Worm (Caenorhabditis elegans) whole organism, young adult: Measurements from ENCODE around the gene paqr-1.

Experiments used
- B0035.1 ChIP-seq: sonication (generic microtip); optimal IDR thresholded peaks from 2 replicates; lab custom pipeline; 2016; ENCODE audit warnings: missing genetic modification characterization, mild to moderate bottlenecking, missing compliant biosample characterization, missing genotype, missing genetic modification reagents
- D2030.7 ChIP-seq: fragments of 200-800 bp; sonication (Bioruptor generic); IDR thresholded peaks from 2 replicates; pipeline ENCODE4 v1.3.6; 2022; ENCODE audit warnings: missing genetic modification reagents, missing genetic modification characterization, missing compliant biosample characterization
- F23B12.7 ChIP-seq: sonication (generic microtip); optimal IDR thresholded peaks from 2 replicates; lab custom pipeline; 2017; ENCODE audit warnings: missing genetic modification characterization, mild to moderate bottlenecking, missing compliant biosample characterization, antibody characterized with exemption, moderate library complexity; ENCODE audit not compliant: insufficient read depth
- F39B2.1 ChIP-seq: fragments of 200-800 bp; sonication (Bioruptor generic); IDR thresholded peaks from 2 replicates; pipeline ENCODE4 v1.3.6; 2022; ENCODE audit warnings: missing genetic modification reagents, missing genetic modification characterization, missing compliant biosample characterization
- F55B11.4 ChIP-seq: sonication (generic microtip); optimal IDR thresholded peaks from 2 replicates; lab custom pipeline; 2016; ENCODE audit warnings: missing compliant biosample characterization, missing genetic modification characterization, borderline replicate concordance; ENCODE audit not compliant: insufficient read depth
- T26A5.8 ChIP-seq: sonication (generic microtip); optimal IDR thresholded peaks from 2 replicates; lab custom pipeline; 2016; ENCODE audit warnings: missing genetic modification characterization, missing compliant biosample characterization
- Y53G8AR.9 ChIP-seq: fragments of 200-800 bp; sonication (Bioruptor generic); conservative IDR thresholded peaks from 2 replicates; pipeline ENCODE4 v1.3.6; 2022; ENCODE audit warnings: missing genetic modification reagents, missing genetic modification characterization, missing compliant biosample characterization
- Y79H2A.3 ChIP-seq: fragments of 200-800 bp; sonication (Bioruptor generic); conservative IDR thresholded peaks from 2 replicates; pipeline ENCODE4 v1.3.6; 2022; ENCODE audit warnings: missing genetic modification reagents, missing genetic modification characterization, missing compliant biosample characterization
- akir-1 ChIP-seq: fragments of 200-800 bp; sonication (Bioruptor generic); optimal IDR thresholded peaks from 2 replicates; lab custom pipeline; 2018; ENCODE audit warnings: mild to moderate bottlenecking, missing genetic modification characterization, moderate library complexity, missing compliant biosample characterization
- ama-1 ChIP-seq, 3 experiments: fragments of 150-350 bp in 1 of 3; sonication (generic microtip) in 2 of 3; optimal IDR thresholded peaks; 2 replicates each; lab custom pipeline; 2014 to 2018; ENCODE audit warnings: missing biosample characterization in 2 of 3, missing genetic modification characterization in 2 of 3, missing genetic modification reagents in 2 of 3
- athp-1 ChIP-seq: sonication (generic microtip); optimal IDR thresholded peaks from 2 replicates; lab custom pipeline; 2017; ENCODE audit warnings: mild to moderate bottlenecking, missing genetic modification characterization, missing compliant biosample characterization
- attf-6 ChIP-seq: fragments of 200-800 bp; sonication (Bioruptor generic); IDR thresholded peaks from 2 replicates; pipeline ENCODE4 v1.3.6; 2022; ENCODE audit warnings: missing genetic modification reagents, missing genetic modification characterization, missing compliant biosample characterization
- bed-1 ChIP-seq: fragments of 200-800 bp; sonication (Bioruptor generic); IDR thresholded peaks from 2 replicates; pipeline ENCODE4 v1.3.6; 2022; ENCODE audit warnings: missing genetic modification reagents, missing genetic modification characterization, missing compliant biosample characterization
- cebp-1 ChIP-seq, 2 experiments: fragments of 200-800 bp in 1 of 2; sonication (Bioruptor generic) in 1 of 2; sonication (generic microtip) in 1 of 2; IDR thresholded peaks in 1 of 2; optimal IDR thresholded peaks in 1 of 2; 2 replicates each; pipeline versions ENCODE4 v1.3.6 to Lab custom; 2017 to 2022; ENCODE audit warnings: missing compliant biosample characterization in 2 of 2, missing genetic modification characterization in 2 of 2, mild to moderate bottlenecking in 1 of 2, missing genetic modification reagents in 1 of 2, moderate library complexity in 1 of 2
- ceh-58 ChIP-seq: fragments of 200-800 bp; sonication (Bioruptor generic); IDR thresholded peaks from 2 replicates; pipeline ENCODE4 v1.3.6; 2022; ENCODE audit warnings: missing genetic modification characterization, missing compliant biosample characterization
- ceh-79 ChIP-seq: sonication (generic microtip); optimal IDR thresholded peaks from 2 replicates; lab custom pipeline; 2017; ENCODE audit warnings: mild to moderate bottlenecking, missing genetic modification characterization, missing compliant biosample characterization
- chd-7 ChIP-seq: sonication (generic microtip); optimal IDR thresholded peaks from 2 replicates; lab custom pipeline; 2016; ENCODE audit warnings: mild to moderate bottlenecking, missing genetic modification characterization, moderate library complexity, missing compliant biosample characterization
- dpl-1 ChIP-seq: fragments of 150-350 bp; optimal IDR thresholded peaks from 2 replicates; lab custom pipeline; 2014; ENCODE audit warnings: missing biosample characterization, missing genetic modification reagents, missing genetic modification characterization
- egl-44 ChIP-seq: fragments of 200-800 bp; sonication (Bioruptor generic); IDR thresholded peaks from 2 replicates; pipeline ENCODE4 v1.3.6; 2022; ENCODE audit warnings: missing genetic modification reagents, missing genetic modification characterization, missing compliant biosample characterization
- egrh-3 ChIP-seq: fragments of 200-800 bp; sonication (Bioruptor generic); IDR thresholded peaks from 2 replicates; pipeline ENCODE4 v1.3.6; 2022; ENCODE audit warnings: missing genetic modification reagents, missing genetic modification characterization, missing compliant biosample characterization
- ekl-4 ChIP-seq: fragments of 200-800 bp; sonication (Bioruptor generic); IDR thresholded peaks from 2 replicates; pipeline ENCODE4 v1.3.6; 2022; ENCODE audit warnings: missing genetic modification reagents, missing genetic modification characterization, missing compliant biosample characterization
- gei-17 ChIP-seq: fragments of 200-800 bp; sonication (Bioruptor generic); optimal IDR thresholded peaks from 2 replicates; lab custom pipeline; 2018; ENCODE audit warnings: mild to moderate bottlenecking, missing genetic modification characterization, missing compliant biosample characterization
- him-1 ChIP-seq: sonication (generic microtip); optimal IDR thresholded peaks from 2 replicates; lab custom pipeline; 2016; ENCODE audit warnings: missing genotype, missing genetic modification reagents, missing genetic modification characterization, missing compliant biosample characterization
- hlh-26 ChIP-seq: fragments of 200-800 bp; sonication (Bioruptor generic); conservative IDR thresholded peaks from 2 replicates; pipeline ENCODE4 v1.3.6; 2022; ENCODE audit warnings: missing genetic modification reagents, missing genetic modification characterization, missing compliant biosample characterization
- hmg-1.2 ChIP-seq: fragments of 200-800 bp; sonication (Bioruptor generic); IDR thresholded peaks from 2 replicates; pipeline ENCODE4 v1.3.6; 2022; ENCODE audit warnings: missing genetic modification reagents, missing genetic modification characterization, missing compliant biosample characterization
- lag-1 ChIP-seq: fragments of 200-800 bp; sonication (Bioruptor generic); IDR thresholded peaks from 2 replicates; pipeline ENCODE4 v1.3.6; 2022; ENCODE audit warnings: missing genetic modification reagents, missing genetic modification characterization, missing compliant biosample characterization
- lin-35 ChIP-seq, 3 experiments: fragments of 150-350 bp in 2 of 3; sonication (generic microtip) in 1 of 3; optimal IDR thresholded peaks; 2 replicates each; lab custom pipeline; 2014 to 2018; ENCODE audit warnings: missing biosample characterization in 3 of 3, missing genetic modification characterization in 3 of 3, missing genetic modification reagents in 3 of 3
- madf-10 ChIP-seq: sonication (generic microtip); optimal IDR thresholded peaks from 2 replicates; lab custom pipeline; 2016; ENCODE audit warnings: mild to moderate bottlenecking, missing genetic modification characterization, missing compliant biosample characterization
- mes-4 ChIP-seq: sonication (generic microtip); optimal IDR thresholded peaks from 2 replicates; lab custom pipeline; 2016; ENCODE audit warnings: missing genotype, missing genetic modification characterization, missing compliant biosample characterization
- nfya-2 ChIP-seq: fragments of 200-800 bp; sonication (Bioruptor generic); IDR thresholded peaks from 2 replicates; pipeline ENCODE4 v1.3.6; 2022; ENCODE audit warnings: missing genetic modification reagents, missing genetic modification characterization, missing compliant biosample characterization
- nhr-120 ChIP-seq: fragments of 200-800 bp; sonication (Bioruptor generic); IDR thresholded peaks from 2 replicates; pipeline ENCODE4 v1.3.6; 2022; ENCODE audit warnings: missing genetic modification characterization, missing compliant biosample characterization
- nhr-179 ChIP-seq: sonication (generic microtip); optimal IDR thresholded peaks from 2 replicates; lab custom pipeline; 2016; ENCODE audit warnings: mild to moderate bottlenecking, missing genetic modification characterization, missing compliant biosample characterization
- pbrm-1 ChIP-seq: fragments of 200-800 bp; sonication (Bioruptor generic); IDR thresholded peaks from 2 replicates; pipeline ENCODE4 v1.3.6; 2022; ENCODE audit warnings: missing genetic modification reagents, missing genetic modification characterization, missing compliant biosample characterization
- pha-4 ChIP-seq: fragments of 150-350 bp; sonication (generic microtip); optimal IDR thresholded peaks from 2 replicates; lab custom pipeline; 2014; ENCODE audit warnings: missing biosample characterization, missing genetic modification reagents, missing genetic modification characterization
- repo-1 ChIP-seq: sonication (generic microtip); optimal IDR thresholded peaks from 2 replicates; lab custom pipeline; 2017; ENCODE audit warnings: mild to moderate bottlenecking, missing genetic modification characterization, missing compliant biosample characterization
- rpc-1 ChIP-seq, 2 experiments: fragments of 150-350 bp in 1 of 2; sonication (generic microtip) in 1 of 2; optimal IDR thresholded peaks; 2 replicates each; lab custom pipeline; 2014 to 2018; ENCODE audit warnings: missing biosample characterization in 1 of 2, missing genetic modification characterization in 1 of 2, missing genetic modification reagents in 1 of 2, missing genotype in 1 of 2
- sdz-38 ChIP-seq: sonication (generic microtip); optimal IDR thresholded peaks from 2 replicates; lab custom pipeline; 2016; ENCODE audit warnings: missing genotype, missing genetic modification characterization, missing compliant biosample characterization
- snpc-1.1 ChIP-seq: sonication (generic microtip); optimal IDR thresholded peaks from 2 replicates; lab custom pipeline; 2017; ENCODE audit warnings: missing genetic modification characterization, mild to moderate bottlenecking, missing compliant biosample characterization, antibody characterized with exemption, moderate library complexity, missing genotype, missing genetic modification reagents; ENCODE audit not compliant: insufficient read depth
- snpc-1.3 ChIP-seq: sonication (generic microtip); optimal IDR thresholded peaks from 2 replicates; lab custom pipeline; 2017; ENCODE audit warnings: missing genetic modification characterization, mild to moderate bottlenecking, missing compliant biosample characterization, antibody characterized with exemption, moderate library complexity, missing genotype, missing genetic modification reagents; ENCODE audit not compliant: insufficient read depth
- snpc-3.4 ChIP-seq: sonication (generic microtip); optimal IDR thresholded peaks from 2 replicates; lab custom pipeline; 2017; ENCODE audit warnings: missing genetic modification characterization, mild to moderate bottlenecking, missing compliant biosample characterization, antibody characterized with exemption, moderate library complexity, missing genotype, missing genetic modification reagents
- tbx-9 ChIP-seq: sonication (generic microtip); optimal IDR thresholded peaks from 2 replicates; lab custom pipeline; 2016; ENCODE audit warnings: borderline replicate concordance, missing genetic modification characterization, inconsistent platforms, missing compliant biosample characterization
- tlf-1 ChIP-seq: fragments of 200-800 bp; sonication (Bioruptor generic); optimal IDR thresholded peaks from 2 replicates; lab custom pipeline; 2018; ENCODE audit warnings: mild to moderate bottlenecking, missing genetic modification characterization, missing compliant biosample characterization
- xnd-1 ChIP-seq: sonication (generic microtip); optimal IDR thresholded peaks from 2 replicates; lab custom pipeline; 2016; ENCODE audit warnings: missing genotype, missing genetic modification reagents, missing genetic modification characterization, missing compliant biosample characterization
- ztf-18 ChIP-seq: sonication (generic microtip); optimal IDR thresholded peaks from 2 replicates; lab custom pipeline; 2016; ENCODE audit warnings: missing genotype, mild to moderate bottlenecking, missing genetic modification characterization, missing compliant biosample characterization
- ztf-3 ChIP-seq: fragments of 200-800 bp; sonication (Bioruptor generic); optimal IDR thresholded peaks from 2 replicates; lab custom pipeline; 2018; ENCODE audit warnings: mild to moderate bottlenecking, missing genetic modification characterization, missing compliant biosample characterization
- ztf-6 ChIP-seq: fragments of 200-800 bp; sonication (Bioruptor generic); IDR thresholded peaks from 2 replicates; pipeline ENCODE4 v1.3.6; 2022; ENCODE audit warnings: missing genetic modification reagents, missing genetic modification characterization, missing compliant biosample characterization

Gene paqr-1

DNA sequence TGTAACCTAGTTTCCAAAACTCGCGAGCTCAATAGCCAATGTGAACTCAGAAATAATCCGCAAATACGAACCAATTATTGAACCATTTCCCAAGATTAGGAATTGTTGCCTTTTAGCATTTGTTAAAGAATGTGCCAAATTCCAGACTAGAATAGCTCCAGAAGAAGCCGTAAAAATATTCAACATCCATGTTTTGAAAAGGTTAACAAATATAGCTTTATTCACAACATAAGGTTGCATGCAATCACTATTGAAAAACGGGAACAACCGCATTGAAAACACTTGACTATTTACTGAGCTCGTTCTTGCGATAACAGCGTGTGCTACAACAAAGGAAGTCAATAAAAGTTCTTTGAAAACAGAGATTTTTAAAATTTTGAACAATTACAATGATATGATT is 28.7 kb downstream of the paqr-1 start (continued):
- TF ChIP-seq ekl-4 (GFP tag; lab: Robert Waterston, UW) (peak; percentile 88), rpc-1 (optimal IDR thresholded peaks at IDR 0.05; lab: Kevin White, UChicago) (no peak), rpc-1 (tag; optimal IDR thresholded peaks at IDR 0.05; lab: Kevin White, UChicago) (no peak), F39B2.1 (GFP tag; lab: Robert Waterston, UW) (0 out of 2 replicates have a peak, but pooled peaks have one; percentile 41), snpc-3.4 (tag; lab: Kevin White, UChicago) (peak; percentile 19), attf-6 (GFP tag; lab: Robert Waterston, UW) (peak; percentile 81), ama-1 (optimal IDR thresholded peaks at IDR 0.05; lab: Kevin White, UChicago) (no peak), ama-1 (GFP tag; optimal IDR thresholded peaks at IDR 0.05; lab: Kevin White, UChicago) (peak in 1 of 2 experiments; percentile 35), T26A5.8 (tag; lab: Kevin White, UChicago) (no peak), tbx-9 (tag; lab: Kevin White, UChicago) (no peak), lag-1 (GFP tag; lab: Robert Waterston, UW) (no peak), gei-17 (GFP tag; lab: Kevin White, UChicago) (no peak), F55B11.4 (tag; lab: Kevin White, UChicago) (no peak), F23B12.7 (tag; lab: Kevin White, UChicago) (no peak), dpl-1 (GFP tag; lab: Kevin White, UChicago) (no peak), athp-1 (tag; lab: Kevin White, UChicago) (peak; percentile 76), Y53G8AR.9 (GFP tag; lab: Robert Waterston, UW) (peak; percentile 87), repo-1 (tag; lab: Kevin White, UChicago) (peak; percentile 62), Y79H2A.3 (GFP tag; lab: Robert Waterston, UW) (no peak; the same call in 1 of the 2 replicates), xnd-1 (tag; lab: Kevin White, UChicago) (peak; percentile 34), ztf-3 (GFP tag; lab: Kevin White, UChicago) (no peak), mes-4 (tag; lab: Kevin White, UChicago) (no peak), akir-1 (GFP tag; lab: Kevin White, UChicago) (no peak), nhr-179 (no peak), snpc-1.3 (peak; percentile 22), madf-10 (tag; lab: Kevin White, UChicago) (no peak), pha-4 (tag; lab: Kevin White, UChicago) (no peak), tlf-1 (GFP tag; lab: Kevin White, UChicago) (no peak), ztf-6 (GFP tag; lab: Robert Waterston, UW) (no peak), nhr-120 (no peak), chd-7 (tag; lab: Kevin White, UChicago) (no peak), egl-44 (GFP tag; lab: Robert Waterston, UW) (0 out of 2 replicates have a peak, but pooled peaks have one; percentile 23), D2030.7 (GFP tag; lab: Robert Waterston, UW) (peak; percentile 47; the same call in 1 of the 2 replicates), hlh-26 (no peak), him-1 (tag; lab: Kevin White, UChicago) (peak; percentile 12), B0035.1 (tag; lab: Kevin White, UChicago) (no peak), sdz-38 (tag; lab: Kevin White, UChicago) (no peak), snpc-1.1 (tag; lab: Kevin White, UChicago) (peak; percentile 3), ztf-18 (tag; lab: Kevin White, UChicago) (no peak), nfya-2 (GFP tag; lab: Robert Waterston, UW) (0 out of 2 replicates have a peak, but pooled peaks have one; percentile 53), hmg-1.2 (GFP tag; lab: Robert Waterston, UW) (peak; percentile 34; the same call in 1 of the 2 replicates), lin-35 (GFP tag; optimal IDR thresholded peaks at IDR 0.05; lab: Kevin White, UChicago) (no peak), cebp-1 (GFP tag; IDR thresholded peaks at IDR 0.05; lab: Robert Waterston, UW) (no peak), cebp-1 (tag; optimal IDR thresholded peaks at IDR 0.05; lab: Kevin White, UChicago) (peak; percentile 35), bed-1 (GFP tag; lab: Robert Waterston, UW) (no peak), egrh-3 (GFP tag; lab: Robert Waterston, UW) (no peak), ceh-79 (tag; lab: Kevin White, UChicago) (peak; percentile 21), ceh-58 (GFP tag; lab: Robert Waterston, UW) (peak; percentile 85; the same call in 1 of the 2 replicates), pbrm-1 (0 out of 2 replicates have a peak, but pooled peaks have one; percentile 52)
